Fruit fly (Drosophila melanogaster) whole organism, prepupa: Measurements from ENCODE around the gene tai.

ENCODE experiments used
- CG10669 ChIP-seq: fragments of 200-800 bp; sonication (Bioruptor generic); optimal IDR thresholded peaks from 3 replicates; lab custom pipeline; 2018; ENCODE audit warnings: missing biosample characterization, mild to moderate bottlenecking, missing genetic modification characterization, moderate library complexity
- CG11294 ChIP-seq: fragments of 200-800 bp; sonication (Bioruptor generic); IDR thresholded peaks from 2 replicates; pipeline ENCODE4 v1.3.6; 2022; ENCODE audit warnings: missing biosample characterization, missing genetic modification characterization
- CG11762 ChIP-seq: fragments of 200-800 bp; sonication (Bioruptor generic); optimal IDR thresholded peaks from 3 replicates; lab custom pipeline; 2016; ENCODE audit warnings: missing biosample characterization, missing genetic modification characterization; ENCODE audit not compliant: insufficient read depth
- CG11902 ChIP-seq: fragments of 200-800 bp; sonication (Bioruptor generic); optimal IDR thresholded peaks from 3 replicates; lab custom pipeline; 2016; ENCODE audit warnings: missing biosample characterization, missing genetic modification characterization
- CG15336 ChIP-seq: fragments of 200-800 bp; sonication (Bioruptor generic); IDR thresholded peaks from 2 replicates; pipeline ENCODE4 v1.3.6; 2022; ENCODE audit warnings: missing biosample characterization, missing genetic modification characterization
- CG1621 ChIP-seq: fragments of 200-800 bp; sonication (Bioruptor generic); optimal IDR thresholded peaks from 3 replicates; lab custom pipeline; 2018; ENCODE audit warnings: missing biosample characterization, mild to moderate bottlenecking, missing genetic modification characterization
- CG3032 ChIP-seq: fragments of 200-800 bp; optimal IDR thresholded peaks from 2 replicates; lab custom pipeline; 2019; ENCODE audit warnings: missing biosample characterization, mild to moderate bottlenecking, missing genetic modification characterization, moderate library complexity
- CG31627 ChIP-seq: fragments of 200-800 bp; sonication (Bioruptor generic); optimal IDR thresholded peaks from 3 replicates; lab custom pipeline; 2016; ENCODE audit warnings: missing biosample characterization, missing genetic modification characterization
- CG32006 ChIP-seq: fragments of 200-800 bp; sonication (Bioruptor generic); optimal IDR thresholded peaks from 3 replicates; lab custom pipeline; 2017; ENCODE audit warnings: missing biosample characterization, mild to moderate bottlenecking, missing genetic modification characterization
- CG34406 ChIP-seq: fragments of 200-800 bp; sonication (Bioruptor generic); optimal IDR thresholded peaks from 3 replicates; lab custom pipeline; 2016; ENCODE audit warnings: missing biosample characterization, missing genetic modification characterization
- CG3919 ChIP-seq: fragments of 200-800 bp; sonication (Bioruptor generic); optimal IDR thresholded peaks from 3 replicates; lab custom pipeline; 2016; ENCODE audit warnings: missing biosample characterization, missing genetic modification characterization
- CG4318 ChIP-seq: fragments of 200-800 bp; sonication (Bioruptor generic); optimal IDR thresholded peaks from 3 replicates; lab custom pipeline; 2017; ENCODE audit warnings: missing biosample characterization, mild to moderate bottlenecking, missing genetic modification characterization
- CG6276 ChIP-seq: fragments of 200-800 bp; sonication (Bioruptor generic); optimal IDR thresholded peaks from 2 replicates; lab custom pipeline; 2017; ENCODE audit warnings: missing biosample characterization, mild to moderate bottlenecking, missing genetic modification characterization
- CG6792 ChIP-seq: fragments of 200-800 bp; sonication (Bioruptor generic); optimal IDR thresholded peaks from 3 replicates; lab custom pipeline; 2016; ENCODE audit warnings: missing biosample characterization, missing genetic modification characterization
- CG6808 ChIP-seq: fragments of 200-800 bp; sonication (Bioruptor generic); optimal IDR thresholded peaks from 3 replicates; lab custom pipeline; 2017; ENCODE audit warnings: missing biosample characterization, missing genetic modification characterization, mild to moderate bottlenecking, moderate library complexity, missing genetic modification reagents
- CG7368 ChIP-seq: fragments of 200-800 bp; sonication (Bioruptor generic); optimal IDR thresholded peaks from 3 replicates; lab custom pipeline; 2016; ENCODE audit warnings: missing biosample characterization, missing genetic modification characterization
- CG8119 ChIP-seq: fragments of 200-800 bp; sonication (Bioruptor generic); IDR thresholded peaks from 3 replicates; pipeline ENCODE4 v1.3.6; 2022; ENCODE audit warnings: missing biosample characterization, missing genetic modification characterization
- CG8319 ChIP-seq: fragments of 200-800 bp; sonication (Bioruptor generic); optimal IDR thresholded peaks from 3 replicates; lab custom pipeline; 2016; ENCODE audit warnings: missing biosample characterization, missing genetic modification characterization
- CG8632 ChIP-seq: fragments of 200-800 bp; sonication (Bioruptor generic); optimal IDR thresholded peaks from 3 replicates; lab custom pipeline; 2016; ENCODE audit warnings: missing biosample characterization, missing genetic modification characterization
- CG9139 ChIP-seq: fragments of 200-800 bp; sonication (Bioruptor generic); optimal IDR thresholded peaks from 3 replicates; lab custom pipeline; 2017; ENCODE audit warnings: missing biosample characterization, mild to moderate bottlenecking, missing genetic modification characterization
- Eip75B ChIP-seq: fragments of 200-800 bp; sonication (Bioruptor generic); optimal IDR thresholded peaks from 3 replicates; lab custom pipeline; 2016; ENCODE audit warnings: missing biosample characterization, missing genetic modification characterization
- Eip78C ChIP-seq: fragments of 200-800 bp; sonication (Bioruptor generic); peaks from one replicate; lab custom pipeline; 2016; ENCODE audit warnings: missing biosample characterization, missing genetic modification characterization
- Eip93F ChIP-seq: fragments of 200-800 bp; sonication (Bioruptor generic); optimal IDR thresholded peaks from 2 replicates; lab custom pipeline; 2016; ENCODE audit warnings: missing biosample characterization, mild to moderate bottlenecking, missing genetic modification characterization
- Ets21C ChIP-seq: fragments of 200-800 bp; sonication (Bioruptor generic); optimal IDR thresholded peaks from 3 replicates; lab custom pipeline; 2016; ENCODE audit warnings: missing biosample characterization, missing genetic modification characterization
- Ets96B ChIP-seq: fragments of 200-800 bp; optimal IDR thresholded peaks from 2 replicates; lab custom pipeline; 2019; ENCODE audit warnings: missing biosample characterization, mild to moderate bottlenecking, missing genetic modification characterization, moderate library complexity
- Hr38 ChIP-seq: sonication (Bioruptor generic); optimal IDR thresholded peaks from 2 replicates; lab custom pipeline; 2016; ENCODE audit warnings: missing biosample characterization, missing genetic modification characterization
- Hr39 ChIP-seq: fragments of 200-800 bp; sonication (Bioruptor generic); optimal IDR thresholded peaks from 2 replicates; lab custom pipeline; 2016; ENCODE audit warnings: missing biosample characterization, missing genetic modification characterization
- Hr4 ChIP-seq: fragments of 200-800 bp; sonication (Bioruptor generic); optimal IDR thresholded peaks from 3 replicates; lab custom pipeline; 2016; ENCODE audit warnings: missing biosample characterization, missing genetic modification characterization
- Lpt ChIP-seq: fragments of 200-800 bp; sonication (Bioruptor generic); optimal IDR thresholded peaks from 3 replicates; lab custom pipeline; 2016; ENCODE audit warnings: missing biosample characterization, missing genetic modification characterization
- Met ChIP-seq: fragments of 200-800 bp; sonication (Bioruptor generic); optimal IDR thresholded peaks from 3 replicates; lab custom pipeline; 2016; ENCODE audit warnings: missing biosample characterization, missing genetic modification characterization
- Sox102F ChIP-seq: fragments of 200-800 bp; sonication (Bioruptor generic); optimal IDR thresholded peaks from 2 replicates; lab custom pipeline; 2016; ENCODE audit warnings: missing biosample characterization, mild to moderate bottlenecking, missing genetic modification characterization
- Sox14 ChIP-seq: fragments of 200-800 bp; sonication (Bioruptor generic); optimal IDR thresholded peaks from 3 replicates; lab custom pipeline; 2016; ENCODE audit warnings: missing biosample characterization, missing genetic modification characterization
- Sox15 ChIP-seq: fragments of 200-800 bp; sonication (Bioruptor generic); optimal IDR thresholded peaks from 3 replicates; lab custom pipeline; 2016; ENCODE audit warnings: missing biosample characterization, missing genetic modification characterization
- acj6 ChIP-seq: fragments of 200-800 bp; sonication (Bioruptor generic); optimal IDR thresholded peaks from 3 replicates; lab custom pipeline; 2016; ENCODE audit warnings: missing biosample characterization, missing genetic modification characterization
- cyc ChIP-seq: fragments of 200-800 bp; sonication (Bioruptor generic); optimal IDR thresholded peaks from 3 replicates; lab custom pipeline; 2016; ENCODE audit warnings: missing biosample characterization, missing genetic modification characterization
- dac ChIP-seq: fragments of 200-800 bp; sonication (Bioruptor generic); optimal IDR thresholded peaks from 2 replicates; lab custom pipeline; 2017; ENCODE audit warnings: missing biosample characterization, mild to moderate bottlenecking, missing genetic modification characterization
- eg ChIP-seq: fragments of 200-800 bp; sonication (Bioruptor generic); IDR thresholded peaks from 3 replicates; pipeline ENCODE4 v1.3.6; 2022; ENCODE audit warnings: missing biosample characterization, missing genetic modification characterization
- esn ChIP-seq: fragments of 200-800 bp; sonication (Bioruptor generic); optimal IDR thresholded peaks from 2 replicates; lab custom pipeline; 2016; ENCODE audit warnings: missing biosample characterization, mild to moderate bottlenecking, missing genetic modification characterization, moderate library complexity
- fd59A ChIP-seq: fragments of 200-800 bp; sonication (Bioruptor generic); optimal IDR thresholded peaks from 2 replicates; lab custom pipeline; 2017; ENCODE audit warnings: missing biosample characterization, mild to moderate bottlenecking, missing genetic modification characterization, missing genetic modification reagents
- fd85E ChIP-seq: fragments of 200-800 bp; sonication (Bioruptor generic); optimal IDR thresholded peaks from 3 replicates; lab custom pipeline; 2016; ENCODE audit warnings: missing biosample characterization, missing genetic modification characterization
- lz ChIP-seq: fragments of 200-800 bp; sonication (Bioruptor generic); optimal IDR thresholded peaks from 3 replicates; lab custom pipeline; 2016; ENCODE audit warnings: missing biosample characterization, missing genetic modification characterization
- net ChIP-seq: fragments of 200-800 bp; sonication (Bioruptor generic); optimal IDR thresholded peaks from 3 replicates; lab custom pipeline; 2016; ENCODE audit warnings: missing biosample characterization, missing genetic modification characterization
- pdm3 ChIP-seq: fragments of 200-800 bp; sonication (Bioruptor generic); optimal IDR thresholded peaks from 3 replicates; lab custom pipeline; 2016; ENCODE audit warnings: missing biosample characterization, missing genetic modification characterization
- salr ChIP-seq, 2 experiments: fragments of 200-800 bp; sonication (Bioruptor generic); optimal IDR thresholded peaks; 3 replicates each; lab custom pipeline; 2016 to 2018; ENCODE audit warnings: missing biosample characterization in 2 of 2, missing genetic modification characterization in 2 of 2, mild to moderate bottlenecking in 1 of 2
- spab ChIP-seq: fragments of 200-800 bp; sonication (Bioruptor generic); optimal IDR thresholded peaks from 2 replicates; lab custom pipeline; 2017; ENCODE audit warnings: missing biosample characterization, mild to moderate bottlenecking, missing genetic modification characterization, missing genetic modification reagents
- ss ChIP-seq, 2 experiments: fragments of 200-800 bp; sonication (Bioruptor generic); optimal IDR thresholded peaks; 2 replicates in 1 of 2; 3 replicates in 1 of 2; lab custom pipeline; 2017 to 2018; ENCODE audit warnings: mild to moderate bottlenecking in 2 of 2, missing biosample characterization in 2 of 2, missing genetic modification characterization in 2 of 2, moderate library complexity in 1 of 2
- svp ChIP-seq: fragments of 200-800 bp; sonication (Bioruptor generic); peaks from one replicate; lab custom pipeline; 2016; ENCODE audit warnings: missing biosample characterization, missing genetic modification characterization
- topi ChIP-seq: fragments of 200-800 bp; sonication (Bioruptor generic); optimal IDR thresholded peaks from 3 replicates; lab custom pipeline; 2016; ENCODE audit warnings: missing biosample characterization, missing genetic modification characterization
- vri ChIP-seq: fragments of 200-800 bp; sonication (Bioruptor generic); optimal IDR thresholded peaks from 3 replicates; lab custom pipeline; 2016; ENCODE audit warnings: missing biosample characterization, mild to moderate bottlenecking, missing genetic modification characterization

tai gene

dm6 chr2L:9203401-9203800 is 36.8 kb downstream of the tai start (continued):
- TF ChIP-seq Hr38 (GFP tag; lab: Kevin White, UChicago): no peak
- no peak for TF ChIP-seq CG11902 (GFP tag; lab: Kevin White, UChicago)
- peak; percentile 35 for TF ChIP-seq esn (GFP tag; lab: Kevin White, UChicago)
- TF ChIP-seq CG3919 (GFP tag; lab: Kevin White, UChicago): no peak
- peak; percentile 88 for TF ChIP-seq Eip93F (GFP tag; lab: Kevin White, UChicago)
- peak; percentile 93 for TF ChIP-seq vri
- peak; percentile 71 for TF ChIP-seq CG15336 (GFP tag; lab: Robert Waterston, UW)
- TF ChIP-seq Ets21C (GFP tag; lab: Kevin White, UChicago): no peak
- peak; percentile 69; the same call in 2 of the 3 replicates for TF ChIP-seq CG8119
- no peak for TF ChIP-seq CG8632 (GFP tag; lab: Kevin White, UChicago)
- peak; percentile 77 to 83 for TF ChIP-seq ss (GFP tag; optimal IDR thresholded peaks at IDR 0.05; lab: Kevin White, UChicago)
- no peak for TF ChIP-seq CG31627 (GFP tag; lab: Kevin White, UChicago)
- no peak for TF ChIP-seq CG8319 (GFP tag; lab: Kevin White, UChicago)
- TF ChIP-seq Eip75B (GFP tag; lab: Kevin White, UChicago): peak; percentile 41
- no peak for TF ChIP-seq fd59A (GFP tag; lab: Kevin White, UChicago)
- no peak for TF ChIP-seq CG34406 (GFP tag; lab: Kevin White, UChicago)
- TF ChIP-seq net (GFP tag; lab: Kevin White, UChicago): peak; percentile 41
- no peak for TF ChIP-seq CG11762 (GFP tag; lab: Kevin White, UChicago)
- TF ChIP-seq pdm3 (GFP tag; lab: Kevin White, UChicago): no peak
- no peak for TF ChIP-seq CG4318
- peak; percentile 19 for TF ChIP-seq CG6276 (GFP tag; lab: Kevin White, UChicago)
- TF ChIP-seq Sox102F (GFP tag; lab: Kevin White, UChicago): peak; percentile 22
- TF ChIP-seq Hr39 (GFP tag; lab: Kevin White, UChicago): no peak
- no peak for TF ChIP-seq CG7368 (GFP tag; lab: Kevin White, UChicago)
- TF ChIP-seq cyc: no peak
- TF ChIP-seq Eip78C (GFP tag; lab: Kevin White, UChicago): peak; percentile 79
- peak; percentile 14 for TF ChIP-seq spab (GFP tag; lab: Kevin White, UChicago)
- TF ChIP-seq CG9139 (GFP tag; lab: Kevin White, UChicago): peak; percentile 66
- peak in 1 of 2 experiments; percentile 13 for TF ChIP-seq salr (GFP tag; optimal IDR thresholded peaks at IDR 0.05; lab: Kevin White, UChicago)
- peak; percentile 20 for TF ChIP-seq CG3032
- no peak for TF ChIP-seq dac (GFP tag; lab: Kevin White, UChicago)
- peak; percentile 64; the same call in 2 of the 3 replicates for TF ChIP-seq eg (GFP tag; lab: Robert Waterston, UW)
- peak; percentile 45 for TF ChIP-seq Ets96B (tag; lab: Kevin White, UChicago)
- TF ChIP-seq Met (GFP tag; lab: Kevin White, UChicago): peak; percentile 28
- peak; percentile 59 for TF ChIP-seq Sox14 (GFP tag; lab: Kevin White, UChicago)
- TF ChIP-seq CG6808 (GFP tag; lab: Kevin White, UChicago): peak; percentile 71
- TF ChIP-seq CG32006 (GFP tag; lab: Kevin White, UChicago): peak; percentile 3
- TF ChIP-seq svp (GFP tag; lab: Kevin White, UChicago): no peak
- no peak for TF ChIP-seq CG6792

dm6 chr2L:9205133-9205615 is 38.6 kb downstream of the tai start:
- TF ChIP-seq CG10669 (GFP tag; lab: Kevin White, UChicago) (peak; percentile 18), Hr38 (GFP tag; lab: Kevin White, UChicago) (no peak), CG11294 (GFP tag; lab: Robert Waterston, UW) (peak; percentile 57; the same call in 1 of the 2 replicates), Lpt (GFP tag; lab: Kevin White, UChicago) (peak; percentile 71), CG8119 (peak; percentile 83), topi (GFP tag; lab: Kevin White, UChicago) (peak; percentile 60), Sox15 (GFP tag; lab: Kevin White, UChicago) (no peak), CG3919 (GFP tag; lab: Kevin White, UChicago) (peak; percentile 48), CG8632 (GFP tag; lab: Kevin White, UChicago) (peak; percentile 17), Ets96B (tag; lab: Kevin White, UChicago) (peak; percentile 64), fd59A (GFP tag; lab: Kevin White, UChicago) (peak; percentile 18), CG32006 (GFP tag; lab: Kevin White, UChicago) (peak; percentile 39), fd85E (GFP tag; lab: Kevin White, UChicago) (peak; percentile 87), CG9139 (GFP tag; lab: Kevin White, UChicago) (peak; percentile 60), eg (GFP tag; lab: Robert Waterston, UW) (peak; percentile 87), Eip93F (GFP tag; lab: Kevin White, UChicago) (peak; percentile 99), CG8319 (GFP tag; lab: Kevin White, UChicago) (no peak), spab (GFP tag; lab: Kevin White, UChicago) (peak; percentile 59), lz (GFP tag; lab: Kevin White, UChicago) (no peak), CG1621 (tag; lab: Kevin White, UChicago) (peak; percentile 59), CG4318 (no peak), Hr4 (GFP tag; lab: Kevin White, UChicago) (no peak), vri (peak; percentile 86), acj6 (GFP tag; lab: Kevin White, UChicago) (peak; percentile 14)
